Worm (Caenorhabditis elegans) whole organism, L4 larva: ENCODE measurements around the gene tsp-2.
A peak's percentile ranks its signal among the peaks of the same experiment; 100 is the strongest.

Experiments used
- D1046.2 ChIP-seq: fragments of 200-800 bp; sonication (Bioruptor generic); IDR thresholded peaks from 2 replicates; pipeline ENCODE4 v1.3.6; 2022; ENCODE audit warnings: missing genetic modification characterization, missing compliant biosample characterization
- F49E8.2 ChIP-seq: sonication (generic microtip); optimal IDR thresholded peaks from 2 replicates; lab custom pipeline; 2016; ENCODE audit warnings: missing compliant biosample characterization, mild to moderate bottlenecking, missing genetic modification characterization, borderline replicate concordance
- T20F7.1 ChIP-seq: fragments of 200-800 bp; sonication (Bioruptor generic); optimal IDR thresholded peaks from 2 replicates; lab custom pipeline; 2018; ENCODE audit warnings: mild to moderate bottlenecking, missing genetic modification characterization, missing compliant biosample characterization
- T26A8.4 ChIP-seq: fragments of 200-800 bp; sonication (Bioruptor generic); IDR thresholded peaks from 2 replicates; pipeline ENCODE4 v1.3.6; 2022; ENCODE audit warnings: missing genetic modification characterization, missing compliant biosample characterization
- ZK337.2 ChIP-seq: fragments of 200-800 bp; sonication (Bioruptor generic); IDR thresholded peaks from 2 replicates; pipeline ENCODE4 v1.3.6; 2022; ENCODE audit warnings: missing genetic modification reagents, missing genetic modification characterization, missing compliant biosample characterization
- aha-1 ChIP-seq: fragments of 150-350 bp; peaks from one replicate; lab custom pipeline; 2014; ENCODE audit warnings: missing biosample characterization, missing genetic modification characterization
- arid-1 ChIP-seq: fragments of 200-800 bp; sonication (Bioruptor generic); conservative IDR thresholded peaks from 2 replicates; pipeline ENCODE4 v1.3.6; 2022; ENCODE audit warnings: missing genetic modification reagents, missing genetic modification characterization, missing compliant biosample characterization
- attf-4 ChIP-seq: sonication (generic microtip); optimal IDR thresholded peaks from 3 replicates; lab custom pipeline; 2017; ENCODE audit warnings: missing biosample characterization, missing genetic modification characterization
- ceh-20 ChIP-seq: fragments of 200-800 bp; sonication (Bioruptor generic); IDR thresholded peaks from 2 replicates; pipeline ENCODE4 v1.3.6; 2022; ENCODE audit warnings: missing genetic modification reagents, missing genetic modification characterization, missing compliant biosample characterization
- cey-2 ChIP-seq: sonication (generic microtip); optimal IDR thresholded peaks from 3 replicates; lab custom pipeline; 2017; ENCODE audit warnings: missing genetic modification characterization, mild to moderate bottlenecking, missing compliant biosample characterization, antibody characterized with exemption, borderline replicate concordance; ENCODE audit not compliant: insufficient read depth
- daf-19 ChIP-seq: fragments of 200-800 bp; sonication (Bioruptor generic); conservative IDR thresholded peaks from 2 replicates; pipeline ENCODE4 v1.3.6; 2022; ENCODE audit warnings: missing genetic modification characterization, missing compliant biosample characterization
- dmd-6 ChIP-seq: fragments of 200-800 bp; sonication (Bioruptor generic); IDR thresholded peaks from 2 replicates; pipeline ENCODE4 v1.3.6; 2022; ENCODE audit warnings: missing genetic modification reagents, missing genetic modification characterization, missing compliant biosample characterization
- dpl-1 ChIP-seq: fragments of 150-350 bp; optimal IDR thresholded peaks from 2 replicates; lab custom pipeline; 2014; ENCODE audit warnings: missing biosample characterization, missing genetic modification reagents, missing genetic modification characterization
- duxl-1 ChIP-seq: sonication (generic microtip); optimal IDR thresholded peaks from 2 replicates; lab custom pipeline; 2016; ENCODE audit warnings: mild to moderate bottlenecking, missing genetic modification characterization, moderate library complexity, missing compliant biosample characterization; ENCODE audit not compliant: poor library complexity
- fkh-10 ChIP-seq: fragments of 150-350 bp; optimal IDR thresholded peaks from 2 replicates; lab custom pipeline; 2014; ENCODE audit warnings: missing biosample characterization, missing genetic modification reagents, missing genetic modification characterization
- fos-1 ChIP-seq: fragments of 150-350 bp; optimal IDR thresholded peaks from 2 replicates; lab custom pipeline; 2014; ENCODE audit warnings: missing biosample characterization, missing genetic modification characterization
- hlh-11 ChIP-seq: fragments of 200-800 bp; sonication (Bioruptor generic); optimal IDR thresholded peaks from 2 replicates; lab custom pipeline; 2018; ENCODE audit warnings: mild to moderate bottlenecking, missing genetic modification characterization, missing compliant biosample characterization
- lin-1 ChIP-seq: fragments of 200-800 bp; sonication (Bioruptor generic); IDR thresholded peaks from 2 replicates; pipeline ENCODE4 v1.3.6; 2022; ENCODE audit warnings: missing genetic modification reagents, missing genetic modification characterization, missing compliant biosample characterization
- lin-38 ChIP-seq: fragments of 200-800 bp; sonication (Bioruptor generic); IDR thresholded peaks from 2 replicates; pipeline ENCODE4 v1.3.6; 2022; ENCODE audit warnings: missing genetic modification reagents, missing genetic modification characterization, missing compliant biosample characterization
- lsy-2 ChIP-seq, 2 experiments: fragments of 150-350 bp in 1 of 2; sonication (generic microtip) in 1 of 2; optimal IDR thresholded peaks; 2 replicates each; lab custom pipeline; 2014 to 2017; ENCODE audit warnings: missing biosample characterization in 2 of 2, missing genetic modification characterization in 2 of 2
- mdt-29 ChIP-seq: fragments of 200-800 bp; sonication (Bioruptor generic); IDR thresholded peaks from 2 replicates; pipeline ENCODE4 v1.3.6; 2022; ENCODE audit warnings: missing genetic modification reagents, missing genetic modification characterization, missing compliant biosample characterization
- nhr-111 ChIP-seq: fragments of 200-800 bp; sonication (Bioruptor generic); optimal IDR thresholded peaks from 2 replicates; lab custom pipeline; 2018; ENCODE audit warnings: mild to moderate bottlenecking, missing genetic modification characterization, missing compliant biosample characterization
- nhr-28 ChIP-seq: fragments of 150-350 bp; optimal IDR thresholded peaks from 2 replicates; lab custom pipeline; 2014; ENCODE audit warnings: missing biosample characterization, missing genetic modification characterization
- nhr-76 ChIP-seq: fragments of 150-350 bp; optimal IDR thresholded peaks from 2 replicates; lab custom pipeline; 2014; ENCODE audit warnings: missing biosample characterization, missing genetic modification characterization
- nhr-77 ChIP-seq: fragments of 150-350 bp; optimal IDR thresholded peaks from 2 replicates; lab custom pipeline; 2014; ENCODE audit warnings: missing biosample characterization, missing genetic modification characterization
- pha-4 ChIP-seq, 2 experiments: fragments of 150-350 bp in 1 of 2; fragments of 200-800 bp in 1 of 2; sonication (Bioruptor generic) in 1 of 2; IDR thresholded peaks in 1 of 2; optimal IDR thresholded peaks in 1 of 2; 2 replicates each; pipeline versions ENCODE4 v1.3.6 to Lab custom; 2014 to 2022; ENCODE audit warnings: missing genetic modification characterization in 2 of 2, missing genetic modification reagents in 2 of 2, missing biosample characterization in 1 of 2, missing compliant biosample characterization in 1 of 2
- saeg-2 ChIP-seq: fragments of 200-800 bp; sonication (Bioruptor generic); IDR thresholded peaks from 2 replicates; pipeline ENCODE4 v1.3.6; 2022; ENCODE audit warnings: missing genetic modification reagents, missing genetic modification characterization, missing compliant biosample characterization
- skn-1 ChIP-seq: fragments of 150-350 bp; optimal IDR thresholded peaks from 2 replicates; lab custom pipeline; 2014; ENCODE audit warnings: missing biosample characterization, missing genetic modification characterization
- snpc-4 ChIP-seq: fragments of 150-350 bp; optimal IDR thresholded peaks from 2 replicates; lab custom pipeline; 2014; ENCODE audit warnings: missing biosample characterization, missing genetic modification characterization
- spr-1 ChIP-seq: sonication (generic microtip); optimal IDR thresholded peaks from 2 replicates; lab custom pipeline; 2016; ENCODE audit warnings: mild to moderate bottlenecking, missing genetic modification characterization, missing compliant biosample characterization
- spr-3 ChIP-seq: fragments of 200-800 bp; sonication (Bioruptor generic); optimal IDR thresholded peaks from 2 replicates; lab custom pipeline; 2018; ENCODE audit warnings: mild to moderate bottlenecking, missing genetic modification characterization, missing compliant biosample characterization
- unc-62 ChIP-seq, 3 experiments: fragments of 150-350 bp in 1 of 3; sonication (generic microtip); optimal IDR thresholded peaks in 2 of 3; peaks in 1 of 3; 1 replicate in 1 of 3; 2 replicates in 2 of 3; lab custom pipeline; 2014 to 2017; ENCODE audit warnings: missing biosample characterization in 3 of 3, missing genetic modification characterization in 3 of 3, missing genetic modification reagents in 3 of 3, missing genotype in 1 of 3
- zfp-2 ChIP-seq: sonication (generic microtip); optimal IDR thresholded peaks from 2 replicates; lab custom pipeline; 2016; ENCODE audit warnings: mild to moderate bottlenecking, missing genetic modification characterization, missing compliant biosample characterization
- ztf-11 ChIP-seq: fragments of 150-350 bp; optimal IDR thresholded peaks from 2 replicates; lab custom pipeline; 2014; ENCODE audit warnings: missing biosample characterization, missing genetic modification characterization

tsp-2 gene

DNA sequence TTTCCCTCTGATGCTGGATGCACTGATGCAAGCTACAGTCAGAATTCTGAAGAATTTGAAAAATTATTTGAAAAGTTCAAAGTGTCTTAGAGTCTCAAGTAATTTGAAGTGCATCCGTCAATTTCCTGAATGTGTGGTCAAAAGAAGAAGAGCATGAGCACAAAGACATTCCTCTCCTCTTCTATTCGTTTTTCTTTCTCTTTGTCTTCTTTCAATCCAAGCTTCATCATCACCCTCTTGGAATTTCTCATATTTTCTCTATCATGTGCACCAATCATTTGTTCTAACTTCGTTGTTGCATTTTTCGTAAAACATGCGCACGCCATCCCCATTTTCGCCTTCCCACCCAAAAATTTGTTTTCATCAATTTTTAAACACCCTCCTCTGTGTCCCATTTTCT, 48.3 kb upstream of the tsp-2 start:
- TF ChIP-seq fkh-10 (GFP tag; lab: Kevin White, UChicago) (peak; percentile 54), lsy-2 (tag; optimal IDR thresholded peaks at IDR 0.05; lab: Kevin White, UChicago) (no peak), nhr-77 (tag; lab: Kevin White, UChicago) (no peak), fos-1 (tag; lab: Kevin White, UChicago) (no peak)

ce11 chrIII:8283525-8283924, 45.8 kb upstream of the tsp-2 start:
- no peak for TF ChIP-seq pha-4 (GFP tag; IDR thresholded peaks at IDR 0.05; lab: Robert Waterston, UW)
- TF ChIP-seq pha-4 (tag; optimal IDR thresholded peaks at IDR 0.05; lab: Kevin White, UChicago) = no peak
- TF ChIP-seq nhr-28 = no peak
- TF ChIP-seq D1046.2 (GFP tag; lab: Robert Waterston, UW) = no peak
- no peak for TF ChIP-seq ceh-20 (GFP tag; lab: Robert Waterston, UW)

- TF ChIP-seq unc-62 (GFP tag; optimal IDR thresholded peaks at IDR 0.05 in 1 of 2; lab: Kevin White, UChicago) (peak in 1 of 2 experiments; percentile 92), unc-62 (tag; optimal IDR thresholded peaks at IDR 0.05; lab: Kevin White, UChicago) (no peak), spr-1 (tag; lab: Kevin White, UChicago) (no peak)
These were observed 43.6 kb upstream of the tsp-2 start for ce11 chrIII:8281310-8281709.

- TF ChIP-seq unc-62 (GFP tag; optimal IDR thresholded peaks at IDR 0.05 in 1 of 2; lab: Kevin White, UChicago) (peak in 1 of 2 experiments; percentile 94), unc-62 (tag; optimal IDR thresholded peaks at IDR 0.05; lab: Kevin White, UChicago) (no peak), spr-3 (GFP tag; lab: Kevin White, UChicago) (no peak), aha-1 (peak; percentile 99)
- TF ChIP-seq, all 104 proteins: peak for 2
These were observed 42.6 kb upstream of the tsp-2 start for ce11 chrIII:8280352-8280751.

- TF ChIP-seq hlh-11 (tag; lab: Kevin White, UChicago) = no peak
- no peak for TF ChIP-seq cey-2 (tag; lab: Kevin White, UChicago)
- no peak for TF ChIP-seq duxl-1 (tag; lab: Kevin White, UChicago)
- TF ChIP-seq arid-1 (GFP tag; lab: Robert Waterston, UW) = no peak
- no peak for TF ChIP-seq skn-1 (tag; lab: Kevin White, UChicago)
- TF ChIP-seq ZK337.2 (GFP tag; lab: Robert Waterston, UW) = no peak
- no peak for TF ChIP-seq zfp-2
- no peak for TF ChIP-seq T26A8.4 (GFP tag; lab: Robert Waterston, UW)
These were observed 41.8 kb upstream of the tsp-2 start for ce11 chrIII:8279567-8279966.

DNA sequence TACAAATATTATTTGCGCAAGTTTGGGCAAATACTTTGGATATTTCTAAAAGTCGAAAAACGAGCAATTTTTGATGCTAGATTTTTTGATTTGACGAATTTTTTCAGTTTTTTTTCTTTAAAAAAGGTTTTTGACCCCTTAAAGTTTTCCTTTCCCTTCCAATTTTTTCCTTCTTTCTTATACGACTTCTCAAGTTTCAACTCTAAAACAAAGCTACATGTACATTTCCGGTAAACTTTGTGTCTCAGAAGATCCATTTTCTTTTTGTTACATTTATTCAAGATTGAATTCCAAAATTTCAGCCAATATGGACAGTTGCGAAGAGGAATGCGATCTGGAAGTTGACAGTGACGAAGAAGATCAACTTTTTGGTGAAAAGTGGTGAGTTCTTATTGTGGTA, 41.1 kb upstream of the tsp-2 start, which contains the start of gene mig-10:
Gene mig-10, plus strand, starts transcription at position 301 of the 400 bp plus-strand sequence.
- TF ChIP-seq dpl-1 (GFP tag; lab: Kevin White, UChicago) (no peak), nhr-76 (tag; lab: Kevin White, UChicago) (no peak), ztf-11 (tag; lab: Kevin White, UChicago) (no peak), lin-38 (no peak), F49E8.2 (no peak)
- TF ChIP-seq, all 104 proteins: peak for 0

ce11 chrIII:8275871-8276270, 38.1 kb upstream of the tsp-2 start, which contains the start of gene clec-160:
clec-160 (minus strand) TSS chrIII:8275971.
- no peak for TF ChIP-seq lin-38
- TF ChIP-seq dmd-6 (GFP tag; lab: Robert Waterston, UW) = no peak
- TF ChIP-seq nhr-111 (GFP tag; lab: Kevin White, UChicago) = no peak
- no peak for TF ChIP-seq snpc-4 (tag; lab: Kevin White, UChicago)
- no peak for TF ChIP-seq attf-4 (tag; lab: Kevin White, UChicago)
- TF ChIP-seq daf-19 (GFP tag; lab: Robert Waterston, UW) = no peak
- TF ChIP-seq lin-1 (GFP tag; lab: Robert Waterston, UW) = no peak
- TF ChIP-seq saeg-2 = no peak
- no peak for TF ChIP-seq mdt-29 (GFP tag; lab: Robert Waterston, UW)
- TF ChIP-seq T20F7.1 (GFP tag; lab: Kevin White, UChicago) = no peak
